Fruit fly (Drosophila melanogaster) whole organism, embryonic: Measurements from ENCODE around the gene RluA-1.
A peak's percentile ranks its signal among the peaks of the same experiment; 100 is the strongest.

Experiments used
- Antp ChIP-seq: fragments of 200-800 bp; sonication (Bioruptor generic); optimal IDR thresholded peaks from 3 replicates; lab custom pipeline; 2016; ENCODE audit warnings: missing biosample characterization, missing genetic modification characterization
- B-H2 ChIP-seq: fragments of 200-800 bp; sonication (Bioruptor generic); optimal IDR thresholded peaks from 2 replicates; lab custom pipeline; 2018; ENCODE audit warnings: missing biosample characterization, mild to moderate bottlenecking, missing genetic modification characterization
- CG12071 ChIP-seq: fragments of 200-800 bp; sonication (Bioruptor generic); optimal IDR thresholded peaks from 3 replicates; lab custom pipeline; 2018; ENCODE audit warnings: missing biosample characterization, mild to moderate bottlenecking, missing genetic modification characterization
- CG12219 ChIP-seq: fragments of 200-800 bp; sonication (Bioruptor generic); optimal IDR thresholded peaks from 3 replicates; lab custom pipeline; 2018; ENCODE audit warnings: missing biosample characterization, mild to moderate bottlenecking, missing genetic modification characterization
- CG1233 ChIP-seq: fragments of 200-800 bp; sonication (Bioruptor generic); optimal IDR thresholded peaks from 4 replicates; lab custom pipeline; 2018; ENCODE audit warnings: missing biosample characterization, mild to moderate bottlenecking, missing genetic modification characterization
- CG13775 ChIP-seq: fragments of 200-800 bp; sonication (Bioruptor generic); optimal IDR thresholded peaks from 3 replicates; lab custom pipeline; 2017; ENCODE audit warnings: missing biosample characterization, mild to moderate bottlenecking, missing genetic modification characterization
- CG14710 ChIP-seq: fragments of 200-800 bp; sonication (Bioruptor generic); optimal IDR thresholded peaks from 3 replicates; lab custom pipeline; 2019; ENCODE audit warnings: missing biosample characterization, mild to moderate bottlenecking, missing genetic modification characterization, moderate library complexity
- CG15479 ChIP-seq: fragments of 200-800 bp; sonication (Bioruptor generic); optimal IDR thresholded peaks from 3 replicates; lab custom pipeline; 2019; ENCODE audit warnings: missing biosample characterization, mild to moderate bottlenecking, missing genetic modification characterization, moderate library complexity
- CG16813 ChIP-seq: fragments of 200-800 bp; sonication (Bioruptor generic); IDR thresholded peaks from 3 replicates; pipeline ENCODE4 v1.3.6; 2022; ENCODE audit warnings: missing biosample characterization, missing genetic modification characterization; ENCODE audit not compliant: partially characterized antibody
- CG17361 ChIP-seq: fragments of 200-800 bp; sonication (Bioruptor generic); IDR thresholded peaks from 3 replicates; pipeline ENCODE4 v1.3.6; 2022; ENCODE audit warnings: missing biosample characterization, missing genetic modification characterization
- CG18011 ChIP-seq: fragments of 200-800 bp; sonication (Bioruptor generic); optimal IDR thresholded peaks from 2 replicates; lab custom pipeline; 2017; ENCODE audit warnings: missing biosample characterization, missing genetic modification characterization, mild to moderate bottlenecking, moderate library complexity, missing genotype
- CG30020 ChIP-seq: fragments of 200-800 bp; optimal IDR thresholded peaks from 2 replicates; lab custom pipeline; 2019; ENCODE audit warnings: missing biosample characterization, mild to moderate bottlenecking, missing genetic modification characterization, moderate library complexity
- CG32772 ChIP-seq: fragments of 200-800 bp; sonication (Bioruptor generic); IDR thresholded peaks from 2 replicates; pipeline ENCODE4 v1.3.6; 2022; ENCODE audit warnings: missing biosample characterization, missing genetic modification characterization
- CG33557 ChIP-seq: fragments of 200-800 bp; sonication (Bioruptor generic); optimal IDR thresholded peaks from 2 replicates; lab custom pipeline; 2019; ENCODE audit warnings: missing biosample characterization, mild to moderate bottlenecking, missing genetic modification characterization, moderate library complexity
- CG3847 ChIP-seq: fragments of 200-800 bp; sonication (Bioruptor generic); IDR thresholded peaks from 2 replicates; pipeline ENCODE4 v1.3.6; 2022; ENCODE audit warnings: missing biosample characterization, missing genetic modification characterization
- CG4328 ChIP-seq: fragments of 200-800 bp; sonication (Bioruptor generic); optimal IDR thresholded peaks from 3 replicates; lab custom pipeline; 2017; ENCODE audit warnings: missing biosample characterization, missing genetic modification reagents, missing genetic modification characterization
- CG43689 ChIP-seq: fragments of 200-800 bp; sonication (Bioruptor generic); IDR thresholded peaks from 2 replicates; pipeline ENCODE4 v1.3.6; 2022; ENCODE audit warnings: missing biosample characterization, missing genetic modification characterization
- D ChIP-seq, 2 experiments: fragments of 200-800 bp in 1 of 2; fragments of >200 bp in 1 of 2; sonication (Bioruptor generic) in 1 of 2; optimal IDR thresholded peaks; 2 replicates in 1 of 2; 3 replicates in 1 of 2; lab custom pipeline; 2017; ENCODE audit warnings: mild to moderate bottlenecking in 1 of 2, missing biosample characterization in 1 of 2, missing genetic modification characterization in 1 of 2, missing genetic modification reagents in 1 of 2
- D19A ChIP-seq: fragments of 200-800 bp; optimal IDR thresholded peaks from 3 replicates; lab custom pipeline; 2019; ENCODE audit warnings: missing biosample characterization, mild to moderate bottlenecking, missing genetic modification characterization, moderate library complexity
- Dad ChIP-seq: fragments of 200-800 bp; sonication (Bioruptor generic); optimal IDR thresholded peaks from 3 replicates; lab custom pipeline; 2016; ENCODE audit warnings: missing biosample characterization, missing genetic modification characterization
- Doc3 ChIP-seq: fragments of 200-800 bp; sonication (Bioruptor generic); IDR thresholded peaks from 3 replicates; pipeline ENCODE4 v1.3.6; 2022; ENCODE audit warnings: missing biosample characterization, missing genetic modification characterization; ENCODE audit not compliant: partially characterized antibody
- Dref ChIP-seq: fragments of 200-800 bp; sonication (Bioruptor generic); IDR thresholded peaks from 2 replicates; pipeline ENCODE4 v1.3.6; 2022; ENCODE audit warnings: missing biosample characterization, missing genetic modification characterization
- Drgx ChIP-seq: fragments of 200-800 bp; sonication (Bioruptor generic); IDR thresholded peaks from 2 replicates; pipeline ENCODE4 v1.3.6; 2022; ENCODE audit warnings: missing biosample characterization, missing genetic modification characterization
- Fer3 ChIP-seq: fragments of 200-800 bp; sonication (Bioruptor generic); optimal IDR thresholded peaks from 2 replicates; lab custom pipeline; 2018; ENCODE audit warnings: missing biosample characterization, mild to moderate bottlenecking, missing genetic modification characterization, moderate library complexity
- Kr ChIP-seq: fragments of 200-800 bp; sonication (Bioruptor generic); optimal IDR thresholded peaks from 2 replicates; lab custom pipeline; 2017; ENCODE audit warnings: missing biosample characterization, mild to moderate bottlenecking, missing genetic modification characterization
- Max ChIP-seq: fragments of 200-800 bp; sonication (Bioruptor generic); optimal IDR thresholded peaks from 2 replicates; lab custom pipeline; 2016; ENCODE audit warnings: missing biosample characterization, mild to moderate bottlenecking, missing genetic modification characterization
- Mrtf ChIP-seq: fragments of 200-800 bp; sonication (Bioruptor generic); IDR thresholded peaks from 3 replicates; pipeline ENCODE4 v1.3.6; 2022; ENCODE audit warnings: missing biosample characterization, missing genetic modification characterization
- Six4 ChIP-seq: fragments of 200-800 bp; sonication (Bioruptor generic); optimal IDR thresholded peaks from 2 replicates; lab custom pipeline; 2016; ENCODE audit warnings: missing biosample characterization, missing genetic modification characterization
- bcd ChIP-seq: fragments of 200-800 bp; sonication (Bioruptor generic); optimal IDR thresholded peaks from 2 replicates; lab custom pipeline; 2017; ENCODE audit warnings: missing biosample characterization, mild to moderate bottlenecking, missing genetic modification characterization
- chif ChIP-seq, 2 experiments: fragments of 200-800 bp; sonication (Bioruptor generic); optimal IDR thresholded peaks; 3 replicates each; lab custom pipeline; 2016; ENCODE audit warnings: missing biosample characterization in 2 of 2, missing genetic modification characterization in 2 of 2
- corto ChIP-seq: fragments of 200-800 bp; sonication (Bioruptor generic); optimal IDR thresholded peaks from 2 replicates; lab custom pipeline; 2016; ENCODE audit warnings: missing biosample characterization, mild to moderate bottlenecking, missing genetic modification characterization, moderate library complexity
- gfzf ChIP-seq: fragments of 200-800 bp; sonication (Bioruptor generic); optimal IDR thresholded peaks from 2 replicates; lab custom pipeline; 2016; ENCODE audit warnings: missing biosample characterization, mild to moderate bottlenecking, missing genetic modification characterization, moderate library complexity
- gt ChIP-seq: fragments of 200-800 bp; sonication (Bioruptor generic); IDR thresholded peaks from 2 replicates; pipeline ENCODE4 v1.3.6; 2022; ENCODE audit warnings: missing biosample characterization, missing genetic modification characterization
- hb ChIP-seq: fragments of 200-800 bp; sonication (Bioruptor generic); IDR thresholded peaks from 3 replicates; pipeline ENCODE4 v1.3.6; 2022; ENCODE audit warnings: missing biosample characterization, missing genetic modification characterization; ENCODE audit not compliant: partially characterized antibody
- her ChIP-seq: fragments of 200-800 bp; sonication (Bioruptor generic); optimal IDR thresholded peaks from 2 replicates; lab custom pipeline; 2016; ENCODE audit warnings: missing biosample characterization, missing genetic modification characterization
- mld ChIP-seq: fragments of 200-800 bp; sonication (Bioruptor generic); IDR thresholded peaks from 3 replicates; pipeline ENCODE4 v1.3.6; 2022; ENCODE audit warnings: missing biosample characterization, missing genetic modification characterization; ENCODE audit not compliant: partially characterized antibody
- nmo ChIP-seq: fragments of 200-800 bp; sonication (Bioruptor generic); optimal IDR thresholded peaks from 2 replicates; lab custom pipeline; 2018; ENCODE audit warnings: missing biosample characterization, mild to moderate bottlenecking, missing genetic modification characterization, moderate library complexity
- phol ChIP-seq: fragments of 200-800 bp; sonication (Bioruptor generic); optimal IDR thresholded peaks from 3 replicates; lab custom pipeline; 2018; ENCODE audit warnings: missing biosample characterization, mild to moderate bottlenecking, missing genetic modification characterization, moderate library complexity
- prd ChIP-seq, 3 experiments: fragments of >200 bp in 2 of 3; fragments of 200-800 bp in 1 of 3; sonication (Bioruptor generic) in 1 of 3; optimal IDR thresholded peaks in 2 of 3; IDR thresholded peaks in 1 of 3; 2 replicates in 2 of 3; 3 replicates in 1 of 3; pipeline versions ENCODE4 v1.3.6 to Lab custom; 2017 to 2022; ENCODE audit warnings: missing biosample characterization in 1 of 3, missing genetic modification characterization in 1 of 3
- pzg ChIP-seq: fragments of 200-800 bp; sonication (Bioruptor generic); optimal IDR thresholded peaks from 3 replicates; lab custom pipeline; 2018; ENCODE audit warnings: missing biosample characterization, mild to moderate bottlenecking, missing genetic modification characterization, moderate library complexity
- row ChIP-seq: fragments of 200-800 bp; sonication (Bioruptor generic); IDR thresholded peaks from 3 replicates; pipeline ENCODE4 v1.3.6; 2022; ENCODE audit warnings: missing biosample characterization, missing genetic modification characterization
- so ChIP-seq: fragments of 200-800 bp; sonication (Bioruptor generic); IDR thresholded peaks from 3 replicates; pipeline ENCODE4 v1.3.6; 2022; ENCODE audit warnings: missing biosample characterization, missing genetic modification characterization
- sob ChIP-seq: fragments of 200-800 bp; sonication (Bioruptor generic); IDR thresholded peaks from 2 replicates; pipeline ENCODE4 v1.3.6; 2022; ENCODE audit warnings: missing biosample characterization, missing genetic modification characterization
- tll ChIP-seq, 2 experiments: fragments of 200-800 bp in 1 of 2; fragments of >200 bp in 1 of 2; sonication (Bioruptor generic) in 1 of 2; optimal IDR thresholded peaks; 2 replicates each; lab custom pipeline; 2017 to 2019; ENCODE audit warnings: missing biosample characterization in 2 of 2, missing genetic modification characterization in 2 of 2, mild to moderate bottlenecking in 1 of 2, moderate library complexity in 1 of 2
- unpg ChIP-seq: fragments of 200-800 bp; sonication (Bioruptor generic); optimal IDR thresholded peaks from 3 replicates; lab custom pipeline; 2018; ENCODE audit warnings: missing biosample characterization, mild to moderate bottlenecking, missing genetic modification characterization, moderate library complexity
- wek ChIP-seq: fragments of 200-800 bp; sonication (Bioruptor generic); optimal IDR thresholded peaks from 3 replicates; lab custom pipeline; 2018; ENCODE audit warnings: missing biosample characterization, mild to moderate bottlenecking, missing genetic modification characterization, moderate library complexity
- zen ChIP-seq: fragments of 200-800 bp; sonication (Bioruptor generic); optimal IDR thresholded peaks from 3 replicates; lab custom pipeline; 2018; ENCODE audit warnings: missing biosample characterization, mild to moderate bottlenecking, missing genetic modification characterization, moderate library complexity

The RluA-1 gene

DNA sequence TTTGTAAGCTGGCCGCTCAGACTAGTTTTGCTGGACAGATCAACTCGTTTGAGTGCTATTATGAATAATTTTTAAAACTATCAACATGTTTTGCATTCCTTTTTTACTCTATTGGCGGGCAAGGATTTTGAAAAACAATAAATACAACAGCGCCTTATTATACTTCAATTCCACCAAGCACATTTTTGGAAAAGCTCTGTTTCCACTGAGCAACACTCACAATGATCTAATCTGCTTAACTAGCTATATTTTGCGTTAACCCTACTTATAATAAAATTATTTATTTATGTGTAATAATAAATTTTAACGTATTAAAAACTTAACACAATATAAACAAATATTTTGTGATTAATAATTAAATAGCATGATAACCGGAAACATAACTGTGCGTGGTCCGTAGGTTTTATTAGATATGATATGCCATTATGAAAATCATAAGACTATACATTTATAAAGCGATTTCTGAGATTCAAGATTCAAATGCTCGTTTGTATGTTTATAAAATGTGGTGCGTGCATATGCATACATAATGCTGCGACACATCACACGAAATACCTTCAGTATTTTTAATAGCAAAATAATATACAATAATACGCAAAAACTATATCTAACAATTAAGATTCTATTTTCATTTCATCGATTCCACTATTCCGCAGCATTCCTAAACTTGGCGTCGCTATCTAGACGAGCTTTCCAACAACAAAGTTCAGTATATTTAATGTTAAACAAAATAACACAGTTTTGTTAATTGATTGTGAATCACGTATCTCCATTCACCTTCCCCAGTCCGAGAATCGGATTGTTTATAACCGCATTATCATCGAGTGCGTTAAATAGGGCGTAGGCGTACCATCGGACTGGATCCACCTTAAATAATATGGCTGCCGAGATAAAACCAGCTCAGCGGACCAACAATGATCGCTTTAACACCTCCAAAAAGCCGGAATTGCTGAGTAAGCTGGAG lies 51.2 kb downstream of the RluA-1 start, which contains the start of the genes pie and Wdfy2 (continued):
- TF ChIP-seq her (GFP tag; lab: Kevin White, UChicago) (no peak), CG3847 (GFP tag; lab: Robert Waterston, UW) (no peak), Fer3 (no peak), Doc3 (no peak), Dad (GFP tag; lab: Kevin White, UChicago) (no peak), Six4 (GFP tag; lab: Kevin White, UChicago) (no peak), CG32772 (GFP tag; lab: Robert Waterston, UW) (no peak), CG17361 (GFP tag; lab: Robert Waterston, UW) (peak; percentile 56; the same call in 1 of the 3 replicates), bcd (GFP tag; lab: Kevin White, UChicago) (no peak), B-H2 (GFP tag; lab: Kevin White, UChicago) (no peak), CG15479 (GFP tag; lab: Kevin White, UChicago) (no peak), phol (tag; lab: Kevin White, UChicago) (peak; percentile 39), sob (no peak), nmo (GFP tag; lab: Kevin White, UChicago) (peak; percentile 29), D (optimal IDR thresholded peaks at IDR 0.05; lab: Kevin White, UChicago) (no peak), D (GFP tag; optimal IDR thresholded peaks at IDR 0.05; lab: Kevin White, UChicago) (no peak), D19A (tag; lab: Kevin White, UChicago) (no peak), hb (GFP tag; lab: Robert Waterston, UW) (no peak), CG33557 (no peak), gfzf (GFP tag; lab: Kevin White, UChicago) (peak; percentile 26), CG14710 (tag; lab: Kevin White, UChicago) (peak; percentile 39), CG30020 (peak; percentile 97), zen (tag; lab: Kevin White, UChicago) (peak; percentile 15), CG43689 (GFP tag; lab: Robert Waterston, UW) (no peak), Drgx (GFP tag; lab: Robert Waterston, UW) (no peak), row (GFP tag; lab: Robert Waterston, UW) (peak; percentile 77), gt (GFP tag; lab: Robert Waterston, UW) (no peak), pzg (GFP tag; lab: Kevin White, UChicago) (peak; percentile 35), unpg (no peak), so (GFP tag; lab: Robert Waterston, UW) (no peak), corto (GFP tag; lab: Kevin White, UChicago) (no peak), CG1233 (no peak), CG13775 (GFP tag; lab: Kevin White, UChicago) (no peak), mld (GFP tag; lab: Robert Waterston, UW) (no peak), CG4328 (GFP tag; lab: Kevin White, UChicago) (no peak), wek (GFP tag; lab: Kevin White, UChicago) (no peak), Max (GFP tag; lab: Kevin White, UChicago) (no peak), Kr (GFP tag; lab: Kevin White, UChicago) (no peak), Mrtf (GFP tag; lab: Robert Waterston, UW) (no peak), CG18011 (GFP tag; lab: Kevin White, UChicago) (no peak), prd (optimal IDR thresholded peaks at IDR 0.05; lab: Kevin White, UChicago) (no peak), prd (GFP tag; IDR thresholded peaks at IDR 0.05; lab: Robert Waterston, UW) (no peak), CG12219 (GFP tag; lab: Kevin White, UChicago) (no peak), CG16813 (no peak), tll (GFP tag; optimal IDR thresholded peaks at IDR 0.05; lab: Kevin White, UChicago) (no peak), Dref (GFP tag; lab: Robert Waterston, UW) (peak; percentile 47), CG12071 (GFP tag; lab: Kevin White, UChicago) (no peak), Antp (GFP tag; lab: Kevin White, UChicago) (no peak), chif (GFP tag; optimal IDR thresholded peaks at IDR 0.05; lab: Kevin White, UChicago) (no peak)
